Fruit fly (Drosophila melanogaster) whole organism, prepupa: ENCODE results near the gene CG4239.

Experiments
- Blimp-1 ChIP-seq: fragments of 200-800 bp; sonication (Bioruptor generic); optimal IDR thresholded peaks from 3 replicates; lab custom pipeline; 2017; ENCODE audit warnings: missing biosample characterization, missing genetic modification characterization, mild to moderate bottlenecking, moderate library complexity, missing genetic modification reagents
- CG10669 ChIP-seq: fragments of 200-800 bp; sonication (Bioruptor generic); optimal IDR thresholded peaks from 3 replicates; lab custom pipeline; 2018; ENCODE audit warnings: missing biosample characterization, mild to moderate bottlenecking, missing genetic modification characterization, moderate library complexity
- CG31627 ChIP-seq: fragments of 200-800 bp; sonication (Bioruptor generic); optimal IDR thresholded peaks from 3 replicates; lab custom pipeline; 2016; ENCODE audit warnings: missing biosample characterization, missing genetic modification characterization
- CG32006 ChIP-seq: fragments of 200-800 bp; sonication (Bioruptor generic); optimal IDR thresholded peaks from 3 replicates; lab custom pipeline; 2017; ENCODE audit warnings: missing biosample characterization, mild to moderate bottlenecking, missing genetic modification characterization
- CG7368 ChIP-seq: fragments of 200-800 bp; sonication (Bioruptor generic); optimal IDR thresholded peaks from 3 replicates; lab custom pipeline; 2016; ENCODE audit warnings: missing biosample characterization, missing genetic modification characterization
- Ets21C ChIP-seq: fragments of 200-800 bp; sonication (Bioruptor generic); optimal IDR thresholded peaks from 3 replicates; lab custom pipeline; 2016; ENCODE audit warnings: missing biosample characterization, missing genetic modification characterization
- Gug ChIP-seq: fragments of 200-800 bp; sonication (Bioruptor generic); IDR thresholded peaks from 2 replicates; pipeline ENCODE4 v1.3.6; 2022; ENCODE audit warnings: missing biosample characterization, missing genetic modification characterization
- Sox14 ChIP-seq: fragments of 200-800 bp; sonication (Bioruptor generic); optimal IDR thresholded peaks from 3 replicates; lab custom pipeline; 2016; ENCODE audit warnings: missing biosample characterization, missing genetic modification characterization
- Sox15 ChIP-seq: fragments of 200-800 bp; sonication (Bioruptor generic); optimal IDR thresholded peaks from 3 replicates; lab custom pipeline; 2016; ENCODE audit warnings: missing biosample characterization, missing genetic modification characterization
- acj6 ChIP-seq: fragments of 200-800 bp; sonication (Bioruptor generic); optimal IDR thresholded peaks from 3 replicates; lab custom pipeline; 2016; ENCODE audit warnings: missing biosample characterization, missing genetic modification characterization
- esn ChIP-seq: fragments of 200-800 bp; sonication (Bioruptor generic); optimal IDR thresholded peaks from 2 replicates; lab custom pipeline; 2016; ENCODE audit warnings: missing biosample characterization, mild to moderate bottlenecking, missing genetic modification characterization, moderate library complexity
- salr ChIP-seq, 2 experiments: fragments of 200-800 bp; sonication (Bioruptor generic); optimal IDR thresholded peaks; 3 replicates each; lab custom pipeline; 2016 to 2018; ENCODE audit warnings: missing biosample characterization in 2 of 2, missing genetic modification characterization in 2 of 2, mild to moderate bottlenecking in 1 of 2

- TF ChIP-seq CG31627 (GFP tag; lab: Kevin White, UChicago) (peak; percentile 41), acj6 (GFP tag; lab: Kevin White, UChicago) (no peak), Blimp-1 (GFP tag; lab: Kevin White, UChicago) (no peak), CG32006 (GFP tag; lab: Kevin White, UChicago) (peak; percentile 69), Ets21C (GFP tag; lab: Kevin White, UChicago) (no peak), Sox14 (peak; percentile 41), esn (GFP tag; lab: Kevin White, UChicago) (peak; percentile 57), Gug (GFP tag; lab: Robert Waterston, UW) (no peak), salr (GFP tag; optimal IDR thresholded peaks at IDR 0.05; lab: Kevin White, UChicago) (peak in 1 of 2 experiments; percentile 51), Sox15 (GFP tag; lab: Kevin White, UChicago) (no peak), CG10669 (GFP tag; lab: Kevin White, UChicago) (peak; percentile 17), CG7368 (GFP tag; lab: Kevin White, UChicago) (no peak)
These were observed 889 bp downstream of the CG4239 start for dm6 chrX:16385942-16386392.
